Worm (Caenorhabditis elegans) whole organism, L4 larva: Measurements from ENCODE around the gene T19C9.10.
A peak's percentile ranks its signal among the peaks of the same experiment; 100 is the strongest.

Experiments used
- F37D6.2 ChIP-seq: sonication (generic microtip); optimal IDR thresholded peaks from 2 replicates; lab custom pipeline; 2016; ENCODE audit warnings: mild to moderate bottlenecking, missing genetic modification characterization, missing compliant biosample characterization
- F44E2.7 ChIP-seq: fragments of 200-800 bp; sonication (Bioruptor generic); IDR thresholded peaks from 2 replicates; pipeline ENCODE4 v2.1.2; 2022; ENCODE audit warnings: missing genetic modification characterization, missing compliant biosample characterization
- ZK337.2 ChIP-seq: fragments of 200-800 bp; sonication (Bioruptor generic); IDR thresholded peaks from 2 replicates; pipeline ENCODE4 v1.3.6; 2022; ENCODE audit warnings: missing genetic modification reagents, missing genetic modification characterization, missing compliant biosample characterization
- cey-2 ChIP-seq: sonication (generic microtip); optimal IDR thresholded peaks from 3 replicates; lab custom pipeline; 2017; ENCODE audit warnings: missing genetic modification characterization, mild to moderate bottlenecking, missing compliant biosample characterization, antibody characterized with exemption, borderline replicate concordance; ENCODE audit not compliant: insufficient read depth
- daf-16 ChIP-seq, 3 experiments: sonication (generic microtip); optimal IDR thresholded peaks; 2 replicates each; lab custom pipeline; 2016 to 2017; ENCODE audit warnings: missing genetic modification characterization in 3 of 3, missing genetic modification reagents in 3 of 3, mild to moderate bottlenecking in 2 of 3, missing compliant biosample characterization in 2 of 3, missing biosample characterization in 1 of 3, moderate library complexity in 1 of 3
- dmd-6 ChIP-seq: fragments of 200-800 bp; sonication (Bioruptor generic); IDR thresholded peaks from 2 replicates; pipeline ENCODE4 v1.3.6; 2022; ENCODE audit warnings: missing genetic modification reagents, missing genetic modification characterization, missing compliant biosample characterization
- dmd-8 ChIP-seq: fragments of 200-800 bp; sonication (Bioruptor generic); IDR thresholded peaks from 2 replicates; pipeline ENCODE4 v1.3.6; 2022; ENCODE audit warnings: missing genetic modification characterization, missing compliant biosample characterization
- egl-43 ChIP-seq: fragments of 200-800 bp; sonication (Bioruptor generic); IDR thresholded peaks from 2 replicates; pipeline ENCODE4 v1.3.6; 2022; ENCODE audit warnings: missing genetic modification reagents, missing genetic modification characterization, missing compliant biosample characterization
- fos-1 ChIP-seq: fragments of 150-350 bp; optimal IDR thresholded peaks from 2 replicates; lab custom pipeline; 2014; ENCODE audit warnings: missing biosample characterization, missing genetic modification characterization
- gei-8 ChIP-seq: fragments of 200-800 bp; sonication (Bioruptor generic); optimal IDR thresholded peaks from 2 replicates; lab custom pipeline; 2018; ENCODE audit warnings: mild to moderate bottlenecking, missing genetic modification characterization, missing compliant biosample characterization
- hlh-11 ChIP-seq: fragments of 200-800 bp; sonication (Bioruptor generic); optimal IDR thresholded peaks from 2 replicates; lab custom pipeline; 2018; ENCODE audit warnings: mild to moderate bottlenecking, missing genetic modification characterization, missing compliant biosample characterization
- hlh-30 ChIP-seq: sonication (generic microtip); optimal IDR thresholded peaks from 2 replicates; lab custom pipeline; 2017; ENCODE audit warnings: antibody characterized with exemption, mild to moderate bottlenecking, missing genetic modification characterization, missing compliant biosample characterization; ENCODE audit not compliant: insufficient read depth
- jun-1 ChIP-seq: fragments of 150-350 bp; optimal IDR thresholded peaks from 2 replicates; lab custom pipeline; 2014; ENCODE audit warnings: missing biosample characterization, missing genetic modification reagents, missing genetic modification characterization
- lin-1 ChIP-seq: fragments of 200-800 bp; sonication (Bioruptor generic); IDR thresholded peaks from 2 replicates; pipeline ENCODE4 v1.3.6; 2022; ENCODE audit warnings: missing genetic modification reagents, missing genetic modification characterization, missing compliant biosample characterization
- lin-39 ChIP-seq: fragments of 150-350 bp; optimal IDR thresholded peaks from 2 replicates; lab custom pipeline; 2014; ENCODE audit warnings: missing biosample characterization, missing genetic modification reagents, missing genetic modification characterization
- lsy-2 ChIP-seq, 2 experiments: fragments of 150-350 bp in 1 of 2; sonication (generic microtip) in 1 of 2; optimal IDR thresholded peaks; 2 replicates each; lab custom pipeline; 2014 to 2017; ENCODE audit warnings: missing biosample characterization in 2 of 2, missing genetic modification characterization in 2 of 2
- mdl-1 ChIP-seq, 2 experiments: fragments of 150-350 bp in 1 of 2; sonication (generic microtip) in 1 of 2; optimal IDR thresholded peaks; 2 replicates each; lab custom pipeline; 2014 to 2017; ENCODE audit warnings: missing biosample characterization in 2 of 2, missing genetic modification characterization in 2 of 2
- mdt-29 ChIP-seq: fragments of 200-800 bp; sonication (Bioruptor generic); IDR thresholded peaks from 2 replicates; pipeline ENCODE4 v1.3.6; 2022; ENCODE audit warnings: missing genetic modification reagents, missing genetic modification characterization, missing compliant biosample characterization
- mep-1 ChIP-seq: fragments of 150-350 bp; sonication (generic microtip); optimal IDR thresholded peaks from 3 replicates; lab custom pipeline; 2014; ENCODE audit warnings: missing biosample characterization, missing genetic modification characterization
- mes-2 ChIP-seq: sonication (generic microtip); optimal IDR thresholded peaks from 2 replicates; lab custom pipeline; 2016; ENCODE audit warnings: missing genotype, mild to moderate bottlenecking, missing genetic modification characterization, missing compliant biosample characterization; ENCODE audit not compliant: poor library complexity, severe bottlenecking
- nhr-10 ChIP-seq: fragments of 150-350 bp; optimal IDR thresholded peaks from 2 replicates; lab custom pipeline; 2014; ENCODE audit warnings: missing biosample characterization, missing genetic modification characterization
- nhr-28 ChIP-seq: fragments of 150-350 bp; optimal IDR thresholded peaks from 2 replicates; lab custom pipeline; 2014; ENCODE audit warnings: missing biosample characterization, missing genetic modification characterization
- nhr-42 ChIP-seq: fragments of 200-800 bp; sonication (Bioruptor generic); IDR thresholded peaks from 2 replicates; pipeline ENCODE4 v1.3.6; 2022; ENCODE audit warnings: missing genetic modification characterization, missing compliant biosample characterization
- php-3 ChIP-seq: fragments of 200-800 bp; sonication (Bioruptor generic); IDR thresholded peaks from 2 replicates; pipeline ENCODE4 v1.3.6; 2022; ENCODE audit warnings: missing genetic modification reagents, missing genetic modification characterization, missing compliant biosample characterization
- pqm-1 ChIP-seq: sonication (generic microtip); optimal IDR thresholded peaks from 2 replicates; lab custom pipeline; 2017; ENCODE audit warnings: missing biosample characterization, missing genetic modification characterization
- tra-1 ChIP-seq: fragments of 200-800 bp; sonication (Bioruptor generic); IDR thresholded peaks from 2 replicates; pipeline ENCODE4 v1.3.6; 2022; ENCODE audit warnings: missing genetic modification reagents, missing genetic modification characterization, missing compliant biosample characterization

T19C9.10 gene

DNA sequence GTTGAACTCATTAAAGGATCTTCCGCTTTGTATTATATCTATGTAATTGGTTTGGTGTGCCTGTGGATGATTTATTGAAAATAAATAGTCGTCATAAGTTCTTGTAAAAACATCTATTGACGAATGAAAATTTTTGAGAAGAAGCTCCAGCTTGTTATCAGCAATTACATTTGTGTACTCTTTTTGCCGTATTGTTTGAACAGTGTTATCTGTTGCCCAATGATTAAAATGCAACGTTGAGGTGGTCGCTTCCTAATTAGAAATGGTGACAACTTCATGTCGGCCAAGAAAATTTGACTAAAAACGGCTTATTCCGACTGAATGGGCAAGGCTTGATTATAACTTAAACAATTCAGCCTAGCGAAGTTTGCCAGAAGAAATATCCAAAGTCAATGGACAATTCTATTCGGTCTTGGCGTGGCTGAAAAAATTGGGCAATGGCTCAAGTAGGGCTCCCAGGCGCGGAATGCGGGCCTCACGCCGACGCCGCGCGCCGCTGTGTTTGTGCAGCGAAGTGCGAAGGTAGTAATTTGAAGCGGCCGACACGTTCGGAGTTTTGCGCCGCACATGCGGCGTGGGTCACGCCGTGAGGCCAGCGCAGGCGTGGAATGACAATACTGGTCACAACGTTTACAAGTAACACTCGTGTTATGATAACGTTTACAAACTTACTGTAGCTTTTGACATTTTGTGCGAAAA, 4.3 kb downstream of the T19C9.10 start (continued):
- no peak for TF ChIP-seq dmd-8 (GFP tag; lab: Robert Waterston, UW)
- TF ChIP-seq gei-8 (GFP tag; lab: Kevin White, UChicago), result no peak

DNA sequence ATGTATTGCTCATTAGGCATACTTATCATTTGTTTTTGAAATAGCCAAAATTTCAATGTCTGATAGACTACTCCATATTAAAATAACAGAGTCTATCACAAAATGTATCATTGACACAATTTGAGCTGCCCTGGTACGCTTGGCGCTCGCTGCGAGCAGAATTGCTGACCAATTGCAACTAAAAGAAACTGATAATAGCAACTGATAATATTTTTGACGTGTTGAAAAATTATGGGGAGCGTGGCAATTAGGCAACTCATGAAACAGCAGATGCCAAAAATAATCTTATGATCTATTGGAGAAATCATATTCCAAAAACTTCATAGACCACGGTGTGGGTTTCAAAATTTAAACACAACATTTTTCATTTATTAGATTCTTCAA, 4.9 kb downstream of the T19C9.10 start:
- TF ChIP-seq dmd-6 (GFP tag; lab: Robert Waterston, UW), result peak; percentile 73
- peak; percentile 53 for TF ChIP-seq hlh-11 (tag; lab: Kevin White, UChicago)
- no peak for TF ChIP-seq lin-39 (tag; lab: Kevin White, UChicago)
- no peak for TF ChIP-seq lin-1
- no peak for TF ChIP-seq daf-16 (GFP tag; optimal IDR thresholded peaks at IDR 0.05; lab: Kevin White, UChicago)
- TF ChIP-seq daf-16 (tag; optimal IDR thresholded peaks at IDR 0.05; lab: Kevin White, UChicago), result peak; percentile 47
- TF ChIP-seq pqm-1 (tag; lab: Kevin White, UChicago), result peak; percentile 86
- TF ChIP-seq ZK337.2, result no peak
- TF ChIP-seq nhr-10 (tag; lab: Kevin White, UChicago), result no peak
- peak; percentile 47 for TF ChIP-seq nhr-28 (tag; lab: Kevin White, UChicago)
- no peak for TF ChIP-seq mdl-1 (tag; optimal IDR thresholded peaks at IDR 0.05; lab: Kevin White, UChicago)
- TF ChIP-seq, all 104 proteins: peak for 5

- TF ChIP-seq lsy-2 (tag; optimal IDR thresholded peaks at IDR 0.05; lab: Kevin White, UChicago) (no peak), tra-1 (GFP tag; lab: Robert Waterston, UW) (no peak), mes-2 (tag; lab: Kevin White, UChicago) (no peak), mdt-29 (GFP tag; lab: Robert Waterston, UW) (no peak), F37D6.2 (tag; lab: Kevin White, UChicago) (no peak), cey-2 (tag; lab: Kevin White, UChicago) (no peak), egl-43 (no peak), hlh-30 (tag; lab: Kevin White, UChicago) (no peak), fos-1 (tag; lab: Kevin White, UChicago) (no peak), jun-1 (tag; lab: Kevin White, UChicago) (no peak), nhr-42 (GFP tag; lab: Robert Waterston, UW) (no peak)
Measured at ce11 chrV:17242552-17242951, 6.2 kb downstream of the T19C9.10 start, which contains the start of gene Y68A4B.3. Gene Y68A4B.3 (minus strand): TSS chrV:17242652.

DNA sequence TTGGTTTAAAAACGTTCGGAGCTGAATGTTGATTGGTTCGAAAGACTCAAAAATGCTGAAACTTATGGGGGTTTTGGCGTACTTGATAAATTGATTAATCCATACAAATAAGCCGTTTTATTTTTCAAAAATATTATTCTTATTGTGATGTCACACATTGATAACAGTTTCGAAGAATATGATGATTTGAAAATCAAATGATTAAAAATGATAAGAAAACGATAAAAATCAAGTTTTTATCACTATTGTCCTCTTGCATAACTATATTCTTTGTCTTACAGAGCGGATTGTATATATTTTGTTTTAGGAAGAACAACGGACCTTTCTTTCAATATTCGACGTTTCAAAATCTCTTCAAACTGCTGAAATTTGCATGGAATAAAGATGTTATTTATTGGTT, 6.6 kb downstream of the T19C9.10 start:
- TF ChIP-seq dmd-6 (GFP tag; lab: Robert Waterston, UW), result 0 out of 2 replicates have a peak, but pooled peaks have one; percentile 7
- TF ChIP-seq php-3, result 0 out of 2 replicates have a peak, but pooled peaks have one; percentile 26
- TF ChIP-seq pqm-1 (tag; lab: Kevin White, UChicago), result peak; percentile 20
- no peak for TF ChIP-seq F44E2.7 (GFP tag; lab: Robert Waterston, UW)

ce11 chrV:17245406-17245805, 9.0 kb downstream of the T19C9.10 start, which contains the start of gene clec-242:
Gene clec-242 (minus strand): TSS chrV:17245506.
- no peak for TF ChIP-seq mep-1 (tag; lab: Kevin White, UChicago)

DNA sequence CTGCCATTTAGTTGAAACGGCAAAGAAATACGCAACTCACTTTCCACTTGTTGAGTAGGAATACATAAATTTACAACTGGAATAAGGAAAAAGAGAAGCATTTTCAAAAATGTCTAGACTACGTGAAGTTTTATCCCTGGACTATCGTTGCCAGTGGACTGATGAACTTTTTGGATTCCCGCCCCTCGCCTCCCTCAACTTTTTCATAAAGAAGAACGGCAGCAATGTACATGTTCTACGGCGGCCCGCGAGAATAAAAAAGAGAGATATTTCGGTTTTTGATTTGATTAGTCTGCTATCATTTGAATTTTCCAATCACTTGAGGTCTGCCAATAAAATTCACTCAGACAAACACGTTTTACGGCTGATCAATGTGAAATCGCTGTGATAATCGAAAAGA, 12.5 kb downstream of the T19C9.10 start, which contains the start of gene clec-243:
TSS of gene clec-243 (minus strand) at position 101 of the 400 bp plus-strand sequence.
- TF ChIP-seq php-3 (no peak), mdt-29 (GFP tag; lab: Robert Waterston, UW) (no peak)
- TF ChIP-seq, all 104 proteins: peak for 0
